Fruit fly (Drosophila melanogaster): ENCODE measurements around the gene CG31140.

The CG31140 gene

DNA sequence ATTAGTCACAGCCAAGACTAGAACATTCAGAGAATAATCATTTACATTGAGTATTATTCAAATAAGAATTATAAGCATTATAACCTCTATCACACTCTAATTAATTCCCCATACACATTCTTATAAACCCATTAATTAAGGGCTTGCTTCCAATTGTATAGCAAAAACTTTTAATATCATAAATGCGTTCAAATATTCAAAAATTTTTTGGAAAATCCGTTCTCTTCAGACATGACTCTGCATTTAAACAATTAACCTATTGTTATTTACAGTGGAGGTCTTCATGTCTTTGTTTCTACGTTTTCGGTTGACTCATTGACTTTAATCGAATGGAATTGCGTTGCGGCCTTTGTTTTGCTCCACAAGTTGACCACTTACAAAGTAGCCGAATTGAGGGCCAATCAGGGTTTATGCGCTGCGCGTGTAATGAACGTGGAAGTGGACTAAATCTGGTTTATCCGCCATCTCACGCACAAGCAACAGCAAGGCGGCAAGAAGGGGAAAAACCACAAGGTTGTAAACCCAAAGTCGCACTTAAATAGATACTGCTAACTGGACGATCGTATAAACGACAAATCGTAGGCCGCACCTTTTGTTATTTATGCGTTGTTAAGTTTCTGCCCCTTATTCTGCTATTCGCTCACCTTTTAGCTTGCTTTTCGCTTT is 42.0 kb upstream of the CG31140 start (continued):
- TF ChIP-seq E2f1 (GFP tag; IDR thresholded peaks at IDR 0.05) (peak; percentile 56; the same call in 1 of the 2 replicates), CG15011 (GFP tag; optimal IDR thresholded peaks at IDR 0.05) (no peak), CG3281 (GFP tag; optimal IDR thresholded peaks at IDR 0.05) (peak; percentile 54), CG8281 (tag; optimal IDR thresholded peaks at IDR 0.05) (no peak), sima (GFP tag; optimal IDR thresholded peaks at IDR 0.05) (no peak), fd96Cb (tag; optimal IDR thresholded peaks at IDR 0.05) (no peak), cg (GFP tag; optimal IDR thresholded peaks at IDR 0.05) (no peak), CG3163 (GFP tag; optimal IDR thresholded peaks at IDR 0.05) (peak; percentile 9), ato (GFP tag; IDR thresholded peaks at IDR 0.05; ENCODE audit: partially characterized antibody) (no peak), Mrtf (GFP tag; IDR thresholded peaks at IDR 0.05) (no peak), Dfd (GFP tag; optimal IDR thresholded peaks at IDR 0.05) (no peak), CG6791 (GFP tag; IDR thresholded peaks at IDR 0.05; ENCODE audit: partially characterized antibody) (no peak), CG5245 (GFP tag; optimal IDR thresholded peaks at IDR 0.05) (no peak), CG14710 (tag; optimal IDR thresholded peaks at IDR 0.05) (no peak), CG10147 (GFP tag; optimal IDR thresholded peaks at IDR 0.05) (peak; percentile 60), danr (GFP tag; IDR thresholded peaks at IDR 0.05) (no peak), hth (optimal IDR thresholded peaks at IDR 0.05) (no peak), E2f2 (GFP tag; IDR thresholded peaks at IDR 0.05) (peak; percentile 9; the same call in 1 of the 2 replicates), NFAT (GFP tag; IDR thresholded peaks at IDR 0.05) (peak; percentile 79), onecut (GFP tag; IDR thresholded peaks at IDR 0.05) (peak; percentile 35; the same call in 1 of the 2 replicates)

DNA sequence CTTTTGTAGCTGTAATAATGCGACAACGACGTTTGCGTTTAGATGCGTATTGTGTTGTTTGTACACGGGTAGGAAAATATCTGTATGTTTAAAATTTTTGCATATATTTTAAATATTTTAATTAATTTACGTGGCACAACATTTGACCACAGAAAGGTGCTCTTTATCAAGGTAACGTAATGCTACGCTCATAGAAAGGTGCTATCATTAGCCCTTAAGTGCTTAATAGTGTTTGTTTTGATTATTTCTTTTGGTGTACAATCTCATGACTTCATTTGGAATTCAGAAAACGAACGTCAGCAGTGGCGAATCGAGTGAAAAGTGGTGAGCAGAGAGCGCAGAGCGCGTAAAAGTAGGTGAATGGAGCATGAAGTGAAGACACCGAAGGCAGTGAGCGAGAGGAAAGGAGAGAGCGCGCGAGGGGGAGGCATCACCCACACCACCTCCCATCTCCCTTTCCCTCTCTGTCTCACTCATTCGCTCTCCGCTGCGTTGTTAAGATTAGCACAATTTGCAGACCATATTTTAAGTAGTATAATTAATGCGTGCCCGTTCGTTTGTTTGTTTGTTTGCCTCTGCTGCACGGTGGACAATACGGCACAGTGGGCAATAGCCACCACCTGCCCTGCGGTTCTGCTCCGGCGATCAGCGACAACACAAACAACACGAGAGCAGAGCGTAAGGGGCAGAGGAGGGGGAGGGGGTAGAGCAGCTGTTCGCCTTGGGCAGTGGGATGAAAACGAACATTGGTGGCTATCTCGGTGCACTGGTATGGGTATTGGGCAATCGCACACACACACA is 41.1 kb upstream of the CG31140 start:
- TF ChIP-seq B-H1 (GFP tag; IDR thresholded peaks at IDR 0.05) (0 out of 3 replicates have a peak, but pooled peaks have one; percentile 37), CkIIα-i1 (GFP tag; IDR thresholded peaks at IDR 0.05) (no peak), B-H2 (GFP tag; optimal IDR thresholded peaks at IDR 0.05) (no peak), CG18599 (GFP tag; optimal IDR thresholded peaks at IDR 0.05) (peak; percentile 23), CG14860 (GFP tag; IDR thresholded peaks at IDR 0.05; ENCODE audit: partially characterized antibody) (no peak), tgo (GFP tag; IDR thresholded peaks at IDR 0.05) (peak; percentile 28; the same call in 1 of the 3 replicates), nau (GFP tag; optimal IDR thresholded peaks at IDR 0.05) (peak; percentile 90), nmo (GFP tag; optimal IDR thresholded peaks at IDR 0.05) (peak; percentile 5), Aef1 (GFP tag; IDR thresholded peaks at IDR 0.05) (peak; percentile 70), insv (GFP tag; optimal IDR thresholded peaks at IDR 0.05) (no peak), sisA (GFP tag; IDR thresholded peaks at IDR 0.05) (peak; percentile 49), NfI (GFP tag; optimal IDR thresholded peaks at IDR 0.05) (peak; percentile 65), CG7556 (GFP tag; optimal IDR thresholded peaks at IDR 0.05) (peak; percentile 25), fd3F (GFP tag; optimal IDR thresholded peaks at IDR 0.05) (peak; percentile 59), CG3065 (GFP tag; optimal IDR thresholded peaks at IDR 0.05) (no peak), HmgD (GFP tag; optimal IDR thresholded peaks at IDR 0.05) (peak; percentile 49), emc (GFP tag; optimal IDR thresholded peaks at IDR 0.05) (no peak), CG4617 (GFP tag; optimal IDR thresholded peaks at IDR 0.05; ENCODE audit: borderline replicate concordance) (no peak), run (tag; optimal IDR thresholded peaks at IDR 0.05) (no peak), wdn (GFP tag; IDR thresholded peaks at IDR 0.05) (0 out of 2 replicates have a peak, but pooled peaks have one; percentile 6), Sox102F (GFP tag; optimal IDR thresholded peaks at IDR 0.05) (peak; percentile 66), CG1647 (GFP tag; optimal IDR thresholded peaks at IDR 0.05) (no peak), onecut (GFP tag; IDR thresholded peaks at IDR 0.05) (peak; percentile 12; the same call in 1 of the 2 replicates), Nf-YA (GFP tag; IDR thresholded peaks at IDR 0.05) (0 out of 2 replicates have a peak, but pooled peaks have one; percentile 44), HLH54F (GFP tag; optimal IDR thresholded peaks at IDR 0.05) (peak; percentile 4), ase (GFP tag; IDR thresholded peaks at IDR 0.05) (0 out of 3 replicates have a peak, but pooled peaks have one; percentile 27), Hsf (GFP tag; optimal IDR thresholded peaks at IDR 0.05) (no peak), phol (tag; optimal IDR thresholded peaks at IDR 0.05) (peak; percentile 48), CG6654 (GFP tag; optimal IDR thresholded peaks at IDR 0.05) (no peak)

All from whole organism, embryonic.